Worm (Caenorhabditis elegans) whole organism, young adult: ENCODE data around the gene frpr-10.

Source experiments
- B0035.1 ChIP-seq: sonication (generic microtip); optimal IDR thresholded peaks from 2 replicates; lab custom pipeline; 2016; ENCODE audit warnings: missing genetic modification characterization, mild to moderate bottlenecking, missing compliant biosample characterization, missing genotype, missing genetic modification reagents
- B0261.1 ChIP-seq: sonication (generic microtip); optimal IDR thresholded peaks from 2 replicates; lab custom pipeline; 2016; ENCODE audit warnings: mild to moderate bottlenecking, missing genetic modification characterization, moderate library complexity, missing compliant biosample characterization
- D2030.7 ChIP-seq: fragments of 200-800 bp; sonication (Bioruptor generic); IDR thresholded peaks from 2 replicates; pipeline ENCODE4 v1.3.6; 2022; ENCODE audit warnings: missing genetic modification reagents, missing genetic modification characterization, missing compliant biosample characterization
- F39B2.1 ChIP-seq: fragments of 200-800 bp; sonication (Bioruptor generic); IDR thresholded peaks from 2 replicates; pipeline ENCODE4 v1.3.6; 2022; ENCODE audit warnings: missing genetic modification reagents, missing genetic modification characterization, missing compliant biosample characterization
- F52B5.7 ChIP-seq: sonication (generic microtip); optimal IDR thresholded peaks from 2 replicates; lab custom pipeline; 2016; ENCODE audit warnings: mild to moderate bottlenecking, missing genetic modification characterization, missing compliant biosample characterization
- F55B11.4 ChIP-seq: sonication (generic microtip); optimal IDR thresholded peaks from 2 replicates; lab custom pipeline; 2016; ENCODE audit warnings: missing compliant biosample characterization, missing genetic modification characterization, borderline replicate concordance; ENCODE audit not compliant: insufficient read depth
- T26A5.8 ChIP-seq: sonication (generic microtip); optimal IDR thresholded peaks from 2 replicates; lab custom pipeline; 2016; ENCODE audit warnings: missing genetic modification characterization, missing compliant biosample characterization
- Y53F4B.3 ChIP-seq: fragments of 200-800 bp; sonication (Bioruptor generic); IDR thresholded peaks from 2 replicates; pipeline ENCODE4 v1.3.6; 2022; ENCODE audit warnings: missing genetic modification reagents, missing genetic modification characterization, missing compliant biosample characterization
- Y95B8A.8 ChIP-seq: fragments of 200-800 bp; sonication (Bioruptor generic); IDR thresholded peaks from 2 replicates; pipeline ENCODE4 v1.3.6; 2022; ENCODE audit warnings: missing genetic modification reagents, missing genetic modification characterization, missing compliant biosample characterization
- ama-1 ChIP-seq, 3 experiments: fragments of 150-350 bp in 1 of 3; sonication (generic microtip) in 2 of 3; optimal IDR thresholded peaks; 2 replicates each; lab custom pipeline; 2014 to 2018; ENCODE audit warnings: missing biosample characterization in 2 of 3, missing genetic modification characterization in 2 of 3, missing genetic modification reagents in 2 of 3
- aptf-3 ChIP-seq: fragments of 200-800 bp; sonication (Bioruptor generic); IDR thresholded peaks from 2 replicates; pipeline ENCODE4 v1.3.6; 2022; ENCODE audit warnings: missing genetic modification characterization, missing compliant biosample characterization
- athp-1 ChIP-seq: sonication (generic microtip); optimal IDR thresholded peaks from 2 replicates; lab custom pipeline; 2017; ENCODE audit warnings: mild to moderate bottlenecking, missing genetic modification characterization, missing compliant biosample characterization
- attf-5 ChIP-seq: fragments of 200-800 bp; sonication (Bioruptor generic); optimal IDR thresholded peaks from 2 replicates; lab custom pipeline; 2018; ENCODE audit warnings: mild to moderate bottlenecking, missing genetic modification characterization, missing compliant biosample characterization
- bed-2 ChIP-seq: fragments of 200-800 bp; sonication (Bioruptor generic); IDR thresholded peaks from 2 replicates; pipeline ENCODE4 v1.3.6; 2022; ENCODE audit warnings: missing genetic modification reagents, missing genetic modification characterization, missing compliant biosample characterization
- ceh-58 ChIP-seq: fragments of 200-800 bp; sonication (Bioruptor generic); IDR thresholded peaks from 2 replicates; pipeline ENCODE4 v1.3.6; 2022; ENCODE audit warnings: missing genetic modification characterization, missing compliant biosample characterization
- dpff-1 ChIP-seq: sonication (generic microtip); optimal IDR thresholded peaks from 2 replicates; lab custom pipeline; 2017; ENCODE audit warnings: mild to moderate bottlenecking, missing genetic modification characterization, missing compliant biosample characterization
- efl-1 ChIP-seq: fragments of 150-350 bp; optimal IDR thresholded peaks from 2 replicates; lab custom pipeline; 2014; ENCODE audit warnings: missing biosample characterization, missing genetic modification reagents, missing genetic modification characterization
- egl-44 ChIP-seq: fragments of 200-800 bp; sonication (Bioruptor generic); IDR thresholded peaks from 2 replicates; pipeline ENCODE4 v1.3.6; 2022; ENCODE audit warnings: missing genetic modification reagents, missing genetic modification characterization, missing compliant biosample characterization
- fkh-3 ChIP-seq: sonication (generic microtip); optimal IDR thresholded peaks from 2 replicates; lab custom pipeline; 2016; ENCODE audit warnings: mild to moderate bottlenecking, missing genetic modification characterization, missing compliant biosample characterization
- hlh-12 ChIP-seq: sonication (generic microtip); optimal IDR thresholded peaks from 2 replicates; lab custom pipeline; 2016; ENCODE audit warnings: missing genetic modification characterization, missing compliant biosample characterization
- hsf-1 ChIP-seq: fragments of 200-800 bp; sonication (Bioruptor generic); IDR thresholded peaks from 2 replicates; pipeline ENCODE4 v1.3.6; 2022; ENCODE audit warnings: missing genetic modification reagents, missing genetic modification characterization, missing compliant biosample characterization
- lag-1 ChIP-seq: fragments of 200-800 bp; sonication (Bioruptor generic); IDR thresholded peaks from 2 replicates; pipeline ENCODE4 v1.3.6; 2022; ENCODE audit warnings: missing genetic modification reagents, missing genetic modification characterization, missing compliant biosample characterization
- lin-26 ChIP-seq: fragments of 200-800 bp; sonication (Bioruptor generic); IDR thresholded peaks from 2 replicates; pipeline ENCODE4 v1.3.6; 2022; ENCODE audit warnings: missing genetic modification reagents, missing genetic modification characterization, missing compliant biosample characterization
- lin-35 ChIP-seq, 3 experiments: fragments of 150-350 bp in 2 of 3; sonication (generic microtip) in 1 of 3; optimal IDR thresholded peaks; 2 replicates each; lab custom pipeline; 2014 to 2018; ENCODE audit warnings: missing biosample characterization in 3 of 3, missing genetic modification characterization in 3 of 3, missing genetic modification reagents in 3 of 3
- lsl-1 ChIP-seq: fragments of 200-800 bp; sonication (Bioruptor generic); optimal IDR thresholded peaks from 2 replicates; lab custom pipeline; 2018; ENCODE audit warnings: mild to moderate bottlenecking, missing genetic modification characterization, moderate library complexity, missing compliant biosample characterization
- lsy-27 ChIP-seq: sonication (generic microtip); optimal IDR thresholded peaks from 2 replicates; lab custom pipeline; 2017; ENCODE audit warnings: missing genetic modification characterization, mild to moderate bottlenecking, missing compliant biosample characterization, antibody characterized with exemption, missing genotype, borderline replicate concordance; ENCODE audit not compliant: insufficient read depth
- madf-6 ChIP-seq: fragments of 200-800 bp; sonication (Bioruptor generic); IDR thresholded peaks from 2 replicates; pipeline ENCODE4 v1.3.6; 2022; ENCODE audit warnings: missing genetic modification reagents, missing genetic modification characterization, missing compliant biosample characterization
- nfyb-1 ChIP-seq: fragments of 200-800 bp; sonication (Bioruptor generic); IDR thresholded peaks from 2 replicates; pipeline ENCODE4 v1.3.6; 2022; ENCODE audit warnings: missing genetic modification reagents, missing genetic modification characterization, missing compliant biosample characterization
- nhr-179 ChIP-seq: sonication (generic microtip); optimal IDR thresholded peaks from 2 replicates; lab custom pipeline; 2016; ENCODE audit warnings: mild to moderate bottlenecking, missing genetic modification characterization, missing compliant biosample characterization
- nhr-27 ChIP-seq: fragments of 200-800 bp; sonication (Bioruptor generic); optimal IDR thresholded peaks from 2 replicates; lab custom pipeline; 2018; ENCODE audit warnings: mild to moderate bottlenecking, missing genetic modification characterization, moderate library complexity, missing compliant biosample characterization
- nhr-90 ChIP-seq: sonication (generic microtip); optimal IDR thresholded peaks from 2 replicates; lab custom pipeline; 2016; ENCODE audit warnings: missing genotype, mild to moderate bottlenecking, missing genetic modification characterization, missing compliant biosample characterization
- pha-4 ChIP-seq: fragments of 150-350 bp; sonication (generic microtip); optimal IDR thresholded peaks from 2 replicates; lab custom pipeline; 2014; ENCODE audit warnings: missing biosample characterization, missing genetic modification reagents, missing genetic modification characterization
- rcor-1 ChIP-seq: fragments of 200-800 bp; sonication (Bioruptor generic); IDR thresholded peaks from 2 replicates; pipeline ENCODE4 v1.3.6; 2022; ENCODE audit warnings: missing genetic modification reagents, missing genetic modification characterization, missing compliant biosample characterization
- sdz-38 ChIP-seq: sonication (generic microtip); optimal IDR thresholded peaks from 2 replicates; lab custom pipeline; 2016; ENCODE audit warnings: missing genotype, missing genetic modification characterization, missing compliant biosample characterization
- snpc-3.4 ChIP-seq: sonication (generic microtip); optimal IDR thresholded peaks from 2 replicates; lab custom pipeline; 2017; ENCODE audit warnings: missing genetic modification characterization, mild to moderate bottlenecking, missing compliant biosample characterization, antibody characterized with exemption, moderate library complexity, missing genotype, missing genetic modification reagents
- sptf-2 ChIP-seq: fragments of 200-800 bp; sonication (Bioruptor generic); optimal IDR thresholded peaks from 2 replicates; lab custom pipeline; 2018; ENCODE audit warnings: mild to moderate bottlenecking, missing genetic modification characterization, missing compliant biosample characterization
- unc-62 ChIP-seq: fragments of 150-350 bp; optimal IDR thresholded peaks from 2 replicates; lab custom pipeline; 2014; ENCODE audit warnings: missing biosample characterization, missing genetic modification reagents, missing genetic modification characterization
- zfh-2 ChIP-seq: fragments of 200-800 bp; sonication (Bioruptor generic); conservative IDR thresholded peaks from 2 replicates; pipeline ENCODE4 v1.3.6; 2022; ENCODE audit warnings: missing genetic modification reagents, missing genetic modification characterization, missing compliant biosample characterization
- ztf-22 ChIP-seq: fragments of 200-800 bp; sonication (Bioruptor generic); optimal IDR thresholded peaks from 2 replicates; lab custom pipeline; 2018; ENCODE audit warnings: mild to moderate bottlenecking, missing genetic modification characterization, moderate library complexity, missing compliant biosample characterization
- ztf-25 ChIP-seq: fragments of 200-800 bp; sonication (Bioruptor generic); IDR thresholded peaks from 2 replicates; pipeline ENCODE4 v1.3.6; 2022; ENCODE audit warnings: missing genetic modification reagents, missing genetic modification characterization, missing compliant biosample characterization
- ztf-28 ChIP-seq: fragments of 200-800 bp; sonication (Bioruptor generic); IDR thresholded peaks from 2 replicates; pipeline ENCODE4 v1.3.6; 2022; ENCODE audit warnings: missing genetic modification reagents, missing genetic modification characterization, missing compliant biosample characterization

frpr-10 gene

ce11 chrIV:7954006-7954405 is 3.6 kb upstream of the frpr-10 start:
- no peak for TF ChIP-seq B0261.1 (tag; lab: Kevin White, UChicago)
- peak; percentile 63 for TF ChIP-seq lsl-1 (GFP tag; lab: Kevin White, UChicago)
- no peak for TF ChIP-seq aptf-3 (GFP tag; lab: Robert Waterston, UW)

- no peak for TF ChIP-seq ceh-58
- TF ChIP-seq, all 124 proteins: peak for 0
These were observed 1.8 kb upstream of the frpr-10 start, which contains the start of gene ceh-19 for ce11 chrIV:7955849-7956248. Gene ceh-19, minus strand, starts transcription at chrIV:7955949.

DNA sequence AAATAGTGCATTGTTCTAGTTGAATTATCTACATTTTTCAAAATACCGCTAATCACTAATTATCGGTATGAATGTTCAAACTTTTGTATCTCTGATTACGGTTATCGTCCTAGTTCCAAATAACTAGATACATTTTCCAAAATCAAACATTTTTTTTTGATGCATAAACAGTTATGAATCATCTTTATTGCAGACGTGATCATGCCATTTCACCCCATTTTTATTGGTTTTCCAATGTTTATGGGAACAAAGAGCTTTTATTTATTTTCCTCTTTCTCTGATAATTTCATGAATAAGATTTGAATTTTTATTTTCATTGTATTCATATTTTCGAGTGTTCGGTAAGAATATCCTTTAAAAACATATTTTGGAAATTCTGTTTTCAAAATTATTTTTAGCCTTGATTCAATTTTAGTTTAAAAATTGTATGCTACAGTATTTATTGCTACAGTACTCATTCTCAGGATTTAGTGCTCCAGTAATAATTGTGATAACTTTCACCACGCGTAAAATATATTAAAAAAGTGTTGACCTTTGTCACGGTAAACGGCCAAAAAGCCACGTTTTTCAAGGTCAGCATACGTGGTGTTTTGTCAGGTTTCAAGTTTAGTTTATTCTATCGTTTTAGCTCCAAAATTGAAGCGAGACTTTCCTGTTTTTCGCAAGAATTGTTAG is 824 bp upstream of the frpr-10 start, which contains the start of gene csr-1:
TSS of gene csr-1 (plus strand) at position 625 of the 675 bp plus-strand sequence.
- TF ChIP-seq lin-26 (GFP tag; lab: Robert Waterston, UW), result no peak
- TF ChIP-seq attf-5 (GFP tag; lab: Kevin White, UChicago), result no peak

DNA sequence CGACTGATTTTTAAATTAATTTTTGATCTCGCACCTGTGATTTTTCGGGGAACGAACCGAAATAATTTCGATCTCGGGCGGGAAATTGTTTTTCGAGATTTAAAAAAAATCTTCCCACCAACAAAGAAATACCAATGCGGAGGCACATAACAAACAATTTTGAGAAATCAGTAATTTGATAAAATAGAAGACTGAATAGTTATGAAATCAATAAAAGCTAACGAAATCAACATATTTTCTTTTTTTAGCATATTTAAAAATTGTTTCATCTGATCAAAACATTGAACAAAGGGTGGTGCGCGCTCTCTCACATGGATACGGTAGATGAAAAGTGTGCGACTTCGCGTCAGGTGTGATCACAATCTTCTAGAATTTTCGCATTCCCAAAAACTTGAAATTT is 488 bp downstream of the frpr-10 start:
- TF ChIP-seq B0035.1, result no peak
- no peak for TF ChIP-seq unc-62 (GFP tag; lab: Kevin White, UChicago)
- TF ChIP-seq Y53F4B.3 (GFP tag; lab: Robert Waterston, UW), result no peak
- no peak for TF ChIP-seq F55B11.4 (tag; lab: Kevin White, UChicago)
- TF ChIP-seq bed-2 (GFP tag; lab: Robert Waterston, UW), result no peak
- no peak for TF ChIP-seq lin-35 (GFP tag; optimal IDR thresholded peaks at IDR 0.05; lab: Kevin White, UChicago)
- no peak for TF ChIP-seq ztf-22
- TF ChIP-seq egl-44, result no peak
- no peak for TF ChIP-seq nhr-179 (tag; lab: Kevin White, UChicago)
- TF ChIP-seq nhr-90 (tag; lab: Kevin White, UChicago), result no peak
- no peak for TF ChIP-seq F52B5.7
- TF ChIP-seq madf-6 (GFP tag; lab: Robert Waterston, UW), result peak; percentile 89
- TF ChIP-seq nhr-27, result no peak
- TF ChIP-seq efl-1, result peak; percentile 93
- no peak for TF ChIP-seq ztf-28 (GFP tag; lab: Robert Waterston, UW)
- no peak for TF ChIP-seq sdz-38 (tag; lab: Kevin White, UChicago)
- peak; percentile 44; the same call in 1 of the 2 replicates for TF ChIP-seq Y95B8A.8
- no peak for TF ChIP-seq T26A5.8
- no peak for TF ChIP-seq zfh-2 (GFP tag; lab: Robert Waterston, UW)
- no peak for TF ChIP-seq ceh-58
- TF ChIP-seq rcor-1 (GFP tag; lab: Robert Waterston, UW), result no peak
- no peak for TF ChIP-seq aptf-3 (GFP tag; lab: Robert Waterston, UW)
- TF ChIP-seq F39B2.1 (GFP tag; lab: Robert Waterston, UW), result no peak
- TF ChIP-seq attf-5 (GFP tag; lab: Kevin White, UChicago), result no peak
- TF ChIP-seq pha-4, result no peak
- TF ChIP-seq hlh-12 (tag; lab: Kevin White, UChicago), result no peak
- TF ChIP-seq athp-1, result no peak
- TF ChIP-seq fkh-3 (tag; lab: Kevin White, UChicago), result no peak
- no peak for TF ChIP-seq nfyb-1 (GFP tag; lab: Robert Waterston, UW)
- no peak for TF ChIP-seq ama-1 (optimal IDR thresholded peaks at IDR 0.05; lab: Kevin White, UChicago)
- no peak for TF ChIP-seq ama-1 (GFP tag; optimal IDR thresholded peaks at IDR 0.05; lab: Kevin White, UChicago)
- TF ChIP-seq ztf-25, result no peak
- TF ChIP-seq lsl-1 (GFP tag; lab: Kevin White, UChicago), result peak; percentile 92
- no peak for TF ChIP-seq lag-1 (GFP tag; lab: Robert Waterston, UW)
- TF ChIP-seq lsy-27 (tag; lab: Kevin White, UChicago), result no peak
- no peak for TF ChIP-seq dpff-1 (tag; lab: Kevin White, UChicago)
- TF ChIP-seq sptf-2, result no peak
- peak; percentile 81 for TF ChIP-seq D2030.7
- TF ChIP-seq snpc-3.4 (tag; lab: Kevin White, UChicago), result peak; percentile 81
- peak; percentile 97 for TF ChIP-seq hsf-1 (GFP tag; lab: Robert Waterston, UW)
